Fruit fly (Drosophila melanogaster) whole organism, prepupa: ENCODE results near the gene CG2983.

Source experiments
- Blimp-1 ChIP-seq: fragments of 200-800 bp; sonication (Bioruptor generic); optimal IDR thresholded peaks from 3 replicates; lab custom pipeline; 2017; ENCODE audit warnings: missing biosample characterization, missing genetic modification characterization, mild to moderate bottlenecking, moderate library complexity, missing genetic modification reagents
- CG10631 ChIP-seq: fragments of 200-800 bp; sonication (Bioruptor generic); optimal IDR thresholded peaks from 2 replicates; lab custom pipeline; 2016; ENCODE audit warnings: missing biosample characterization, missing genetic modification characterization
- CG10669 ChIP-seq: fragments of 200-800 bp; sonication (Bioruptor generic); optimal IDR thresholded peaks from 3 replicates; lab custom pipeline; 2018; ENCODE audit warnings: missing biosample characterization, mild to moderate bottlenecking, missing genetic modification characterization, moderate library complexity
- CG11902 ChIP-seq: fragments of 200-800 bp; sonication (Bioruptor generic); optimal IDR thresholded peaks from 3 replicates; lab custom pipeline; 2016; ENCODE audit warnings: missing biosample characterization, missing genetic modification characterization
- CG15336 ChIP-seq: fragments of 200-800 bp; sonication (Bioruptor generic); IDR thresholded peaks from 2 replicates; pipeline ENCODE4 v1.3.6; 2022; ENCODE audit warnings: missing biosample characterization, missing genetic modification characterization
- CG16779 ChIP-seq: fragments of 200-800 bp; sonication (Bioruptor generic); optimal IDR thresholded peaks from 3 replicates; lab custom pipeline; 2017; ENCODE audit warnings: missing biosample characterization, mild to moderate bottlenecking, missing genetic modification characterization
- CG3032 ChIP-seq: fragments of 200-800 bp; optimal IDR thresholded peaks from 2 replicates; lab custom pipeline; 2019; ENCODE audit warnings: missing biosample characterization, mild to moderate bottlenecking, missing genetic modification characterization, moderate library complexity
- CG31627 ChIP-seq: fragments of 200-800 bp; sonication (Bioruptor generic); optimal IDR thresholded peaks from 3 replicates; lab custom pipeline; 2016; ENCODE audit warnings: missing biosample characterization, missing genetic modification characterization
- CG32006 ChIP-seq: fragments of 200-800 bp; sonication (Bioruptor generic); optimal IDR thresholded peaks from 3 replicates; lab custom pipeline; 2017; ENCODE audit warnings: missing biosample characterization, mild to moderate bottlenecking, missing genetic modification characterization
- CG34406 ChIP-seq: fragments of 200-800 bp; sonication (Bioruptor generic); optimal IDR thresholded peaks from 3 replicates; lab custom pipeline; 2016; ENCODE audit warnings: missing biosample characterization, missing genetic modification characterization
- CG3919 ChIP-seq: fragments of 200-800 bp; sonication (Bioruptor generic); optimal IDR thresholded peaks from 3 replicates; lab custom pipeline; 2016; ENCODE audit warnings: missing biosample characterization, missing genetic modification characterization
- CG4318 ChIP-seq: fragments of 200-800 bp; sonication (Bioruptor generic); optimal IDR thresholded peaks from 3 replicates; lab custom pipeline; 2017; ENCODE audit warnings: missing biosample characterization, mild to moderate bottlenecking, missing genetic modification characterization
- CG6276 ChIP-seq: fragments of 200-800 bp; sonication (Bioruptor generic); optimal IDR thresholded peaks from 2 replicates; lab custom pipeline; 2017; ENCODE audit warnings: missing biosample characterization, mild to moderate bottlenecking, missing genetic modification characterization
- CG6792 ChIP-seq: fragments of 200-800 bp; sonication (Bioruptor generic); optimal IDR thresholded peaks from 3 replicates; lab custom pipeline; 2016; ENCODE audit warnings: missing biosample characterization, missing genetic modification characterization
- CG6808 ChIP-seq: fragments of 200-800 bp; sonication (Bioruptor generic); optimal IDR thresholded peaks from 3 replicates; lab custom pipeline; 2017; ENCODE audit warnings: missing biosample characterization, missing genetic modification characterization, mild to moderate bottlenecking, moderate library complexity, missing genetic modification reagents
- CG6854 ChIP-seq: fragments of 200-800 bp; sonication (Bioruptor generic); optimal IDR thresholded peaks from 2 replicates; lab custom pipeline; 2017; ENCODE audit warnings: missing biosample characterization, mild to moderate bottlenecking, missing genetic modification characterization
- CG7368 ChIP-seq: fragments of 200-800 bp; sonication (Bioruptor generic); optimal IDR thresholded peaks from 3 replicates; lab custom pipeline; 2016; ENCODE audit warnings: missing biosample characterization, missing genetic modification characterization
- CG8119 ChIP-seq: fragments of 200-800 bp; sonication (Bioruptor generic); IDR thresholded peaks from 3 replicates; pipeline ENCODE4 v1.3.6; 2022; ENCODE audit warnings: missing biosample characterization, missing genetic modification characterization
- CG8632 ChIP-seq: fragments of 200-800 bp; sonication (Bioruptor generic); optimal IDR thresholded peaks from 3 replicates; lab custom pipeline; 2016; ENCODE audit warnings: missing biosample characterization, missing genetic modification characterization
- CG9139 ChIP-seq: fragments of 200-800 bp; sonication (Bioruptor generic); optimal IDR thresholded peaks from 3 replicates; lab custom pipeline; 2017; ENCODE audit warnings: missing biosample characterization, mild to moderate bottlenecking, missing genetic modification characterization
- Eip75B ChIP-seq: fragments of 200-800 bp; sonication (Bioruptor generic); optimal IDR thresholded peaks from 3 replicates; lab custom pipeline; 2016; ENCODE audit warnings: missing biosample characterization, missing genetic modification characterization
- Eip78C ChIP-seq: fragments of 200-800 bp; sonication (Bioruptor generic); peaks from one replicate; lab custom pipeline; 2016; ENCODE audit warnings: missing biosample characterization, missing genetic modification characterization
- Eip93F ChIP-seq: fragments of 200-800 bp; sonication (Bioruptor generic); optimal IDR thresholded peaks from 2 replicates; lab custom pipeline; 2016; ENCODE audit warnings: missing biosample characterization, mild to moderate bottlenecking, missing genetic modification characterization
- Ets96B ChIP-seq: fragments of 200-800 bp; optimal IDR thresholded peaks from 2 replicates; lab custom pipeline; 2019; ENCODE audit warnings: missing biosample characterization, mild to moderate bottlenecking, missing genetic modification characterization, moderate library complexity
- Gug ChIP-seq: fragments of 200-800 bp; sonication (Bioruptor generic); IDR thresholded peaks from 2 replicates; pipeline ENCODE4 v1.3.6; 2022; ENCODE audit warnings: missing biosample characterization, missing genetic modification characterization
- Hr38 ChIP-seq: sonication (Bioruptor generic); optimal IDR thresholded peaks from 2 replicates; lab custom pipeline; 2016; ENCODE audit warnings: missing biosample characterization, missing genetic modification characterization
- Hr39 ChIP-seq: fragments of 200-800 bp; sonication (Bioruptor generic); optimal IDR thresholded peaks from 2 replicates; lab custom pipeline; 2016; ENCODE audit warnings: missing biosample characterization, missing genetic modification characterization
- Hr4 ChIP-seq: fragments of 200-800 bp; sonication (Bioruptor generic); optimal IDR thresholded peaks from 3 replicates; lab custom pipeline; 2016; ENCODE audit warnings: missing biosample characterization, missing genetic modification characterization
- Lpt ChIP-seq: fragments of 200-800 bp; sonication (Bioruptor generic); optimal IDR thresholded peaks from 3 replicates; lab custom pipeline; 2016; ENCODE audit warnings: missing biosample characterization, missing genetic modification characterization
- Met ChIP-seq: fragments of 200-800 bp; sonication (Bioruptor generic); optimal IDR thresholded peaks from 3 replicates; lab custom pipeline; 2016; ENCODE audit warnings: missing biosample characterization, missing genetic modification characterization
- OdsH ChIP-seq: fragments of 200-800 bp; sonication (Bioruptor generic); optimal IDR thresholded peaks from 3 replicates; lab custom pipeline; 2016; ENCODE audit warnings: missing biosample characterization, missing genetic modification characterization
- Smox ChIP-seq: fragments of 200-800 bp; sonication (Bioruptor generic); optimal IDR thresholded peaks from 3 replicates; lab custom pipeline; 2016; ENCODE audit warnings: missing biosample characterization, missing genetic modification characterization
- Sox102F ChIP-seq: fragments of 200-800 bp; sonication (Bioruptor generic); optimal IDR thresholded peaks from 2 replicates; lab custom pipeline; 2016; ENCODE audit warnings: missing biosample characterization, mild to moderate bottlenecking, missing genetic modification characterization
- Sox15 ChIP-seq: fragments of 200-800 bp; sonication (Bioruptor generic); optimal IDR thresholded peaks from 3 replicates; lab custom pipeline; 2016; ENCODE audit warnings: missing biosample characterization, missing genetic modification characterization
- achi ChIP-seq: fragments of 200-800 bp; sonication (Bioruptor generic); optimal IDR thresholded peaks from 3 replicates; lab custom pipeline; 2016; ENCODE audit warnings: missing biosample characterization, missing genetic modification characterization
- acj6 ChIP-seq: fragments of 200-800 bp; sonication (Bioruptor generic); optimal IDR thresholded peaks from 3 replicates; lab custom pipeline; 2016; ENCODE audit warnings: missing biosample characterization, missing genetic modification characterization
- cyc ChIP-seq: fragments of 200-800 bp; sonication (Bioruptor generic); optimal IDR thresholded peaks from 3 replicates; lab custom pipeline; 2016; ENCODE audit warnings: missing biosample characterization, missing genetic modification characterization
- dac ChIP-seq: fragments of 200-800 bp; sonication (Bioruptor generic); optimal IDR thresholded peaks from 2 replicates; lab custom pipeline; 2017; ENCODE audit warnings: missing biosample characterization, mild to moderate bottlenecking, missing genetic modification characterization
- dsx ChIP-seq: fragments of 200-800 bp; optimal IDR thresholded peaks from 3 replicates; lab custom pipeline; 2019; ENCODE audit warnings: missing biosample characterization, mild to moderate bottlenecking, missing genetic modification characterization, moderate library complexity; ENCODE audit not compliant: poor library complexity, severe bottlenecking
- eg ChIP-seq: fragments of 200-800 bp; sonication (Bioruptor generic); IDR thresholded peaks from 3 replicates; pipeline ENCODE4 v1.3.6; 2022; ENCODE audit warnings: missing biosample characterization, missing genetic modification characterization
- esn ChIP-seq: fragments of 200-800 bp; sonication (Bioruptor generic); optimal IDR thresholded peaks from 2 replicates; lab custom pipeline; 2016; ENCODE audit warnings: missing biosample characterization, mild to moderate bottlenecking, missing genetic modification characterization, moderate library complexity
- fd59A ChIP-seq: fragments of 200-800 bp; sonication (Bioruptor generic); optimal IDR thresholded peaks from 2 replicates; lab custom pipeline; 2017; ENCODE audit warnings: missing biosample characterization, mild to moderate bottlenecking, missing genetic modification characterization, missing genetic modification reagents
- fkh ChIP-seq: fragments of 200-800 bp; sonication (Bioruptor generic); optimal IDR thresholded peaks from 3 replicates; lab custom pipeline; 2017; ENCODE audit warnings: missing biosample characterization, mild to moderate bottlenecking, missing genetic modification characterization, moderate library complexity
- lz ChIP-seq: fragments of 200-800 bp; sonication (Bioruptor generic); optimal IDR thresholded peaks from 3 replicates; lab custom pipeline; 2016; ENCODE audit warnings: missing biosample characterization, missing genetic modification characterization
- net ChIP-seq: fragments of 200-800 bp; sonication (Bioruptor generic); optimal IDR thresholded peaks from 3 replicates; lab custom pipeline; 2016; ENCODE audit warnings: missing biosample characterization, missing genetic modification characterization
- pdm3 ChIP-seq: fragments of 200-800 bp; sonication (Bioruptor generic); optimal IDR thresholded peaks from 3 replicates; lab custom pipeline; 2016; ENCODE audit warnings: missing biosample characterization, missing genetic modification characterization
- salr ChIP-seq, 2 experiments: fragments of 200-800 bp; sonication (Bioruptor generic); optimal IDR thresholded peaks; 3 replicates each; lab custom pipeline; 2016 to 2018; ENCODE audit warnings: missing biosample characterization in 2 of 2, missing genetic modification characterization in 2 of 2, mild to moderate bottlenecking in 1 of 2
- spab ChIP-seq: fragments of 200-800 bp; sonication (Bioruptor generic); optimal IDR thresholded peaks from 2 replicates; lab custom pipeline; 2017; ENCODE audit warnings: missing biosample characterization, mild to moderate bottlenecking, missing genetic modification characterization, missing genetic modification reagents
- ss ChIP-seq, 2 experiments: fragments of 200-800 bp; sonication (Bioruptor generic); optimal IDR thresholded peaks; 2 replicates in 1 of 2; 3 replicates in 1 of 2; lab custom pipeline; 2017 to 2018; ENCODE audit warnings: mild to moderate bottlenecking in 2 of 2, missing biosample characterization in 2 of 2, missing genetic modification characterization in 2 of 2, moderate library complexity in 1 of 2
- svp ChIP-seq: fragments of 200-800 bp; sonication (Bioruptor generic); peaks from one replicate; lab custom pipeline; 2016; ENCODE audit warnings: missing biosample characterization, missing genetic modification characterization
- vri ChIP-seq: fragments of 200-800 bp; sonication (Bioruptor generic); optimal IDR thresholded peaks from 3 replicates; lab custom pipeline; 2016; ENCODE audit warnings: missing biosample characterization, mild to moderate bottlenecking, missing genetic modification characterization

Gene CG2983

dm6 chr2L:2885503-2886225 lies 38.2 kb downstream of the CG2983 start, which contains the start of the genes NTPase and lilli:
Gene NTPase (minus strand): TSS chr2L:2885850.
Gene lilli (plus strand): TSS chr2L:2885929.
- peak; percentile 70 for TF ChIP-seq esn (GFP tag; lab: Kevin White, UChicago)
- peak; percentile 72 for TF ChIP-seq CG31627 (GFP tag; lab: Kevin White, UChicago)
- TF ChIP-seq CG6808 (GFP tag; lab: Kevin White, UChicago), result peak; percentile 1
- peak; percentile 63 for TF ChIP-seq Smox (GFP tag; lab: Kevin White, UChicago)
- peak; percentile 56 for TF ChIP-seq OdsH (GFP tag; lab: Kevin White, UChicago)
- TF ChIP-seq CG8119, result no peak
- peak; percentile 48 for TF ChIP-seq Hr4
- peak; percentile 73 for TF ChIP-seq CG10631 (GFP tag; lab: Kevin White, UChicago)
- peak; percentile 19 for TF ChIP-seq dsx (GFP tag; lab: Kevin White, UChicago)
- TF ChIP-seq achi (GFP tag; lab: Kevin White, UChicago), result peak; percentile 46
- no peak for TF ChIP-seq CG6276 (GFP tag; lab: Kevin White, UChicago)
- peak; percentile 41 for TF ChIP-seq CG34406
- TF ChIP-seq Hr39 (GFP tag; lab: Kevin White, UChicago), result peak; percentile 67
- peak; percentile 61 for TF ChIP-seq cyc (GFP tag; lab: Kevin White, UChicago)
- TF ChIP-seq Eip75B, result peak; percentile 32
- no peak for TF ChIP-seq Eip93F (GFP tag; lab: Kevin White, UChicago)
- TF ChIP-seq CG3919 (GFP tag; lab: Kevin White, UChicago), result peak; percentile 69
- TF ChIP-seq CG3032 (tag; lab: Kevin White, UChicago), result no peak
- no peak for TF ChIP-seq Blimp-1
- peak; percentile 85 for TF ChIP-seq Eip78C (GFP tag; lab: Kevin White, UChicago)
- peak; percentile 42 for TF ChIP-seq Met
- no peak for TF ChIP-seq Ets96B (tag; lab: Kevin White, UChicago)
- no peak for TF ChIP-seq CG6854 (GFP tag; lab: Kevin White, UChicago)
- TF ChIP-seq ss (GFP tag; optimal IDR thresholded peaks at IDR 0.05; lab: Kevin White, UChicago), result peak in 1 of 2 experiments; percentile 16
- peak; percentile 57 for TF ChIP-seq fkh (GFP tag; lab: Kevin White, UChicago)
- TF ChIP-seq CG15336 (GFP tag; lab: Robert Waterston, UW), result 0 out of 2 replicates have a peak, but pooled peaks have one; percentile 9
- no peak for TF ChIP-seq dac
- no peak for TF ChIP-seq Hr38 (GFP tag; lab: Kevin White, UChicago)
- TF ChIP-seq svp, result peak; percentile 35
- TF ChIP-seq CG11902 (GFP tag; lab: Kevin White, UChicago), result peak; percentile 20
- no peak for TF ChIP-seq fd59A (GFP tag; lab: Kevin White, UChicago)
- TF ChIP-seq CG10669 (GFP tag; lab: Kevin White, UChicago), result no peak
- TF ChIP-seq vri (GFP tag; lab: Kevin White, UChicago), result peak; percentile 8
- TF ChIP-seq Sox102F (GFP tag; lab: Kevin White, UChicago), result peak; percentile 68
- TF ChIP-seq salr (GFP tag; optimal IDR thresholded peaks at IDR 0.05; lab: Kevin White, UChicago), result peak in 1 of 2 experiments; percentile 64
- peak; percentile 56 for TF ChIP-seq CG7368 (GFP tag; lab: Kevin White, UChicago)
- peak; percentile 57 for TF ChIP-seq pdm3 (GFP tag; lab: Kevin White, UChicago)
- no peak for TF ChIP-seq CG9139 (GFP tag; lab: Kevin White, UChicago)
- no peak for TF ChIP-seq net (GFP tag; lab: Kevin White, UChicago)
- TF ChIP-seq Lpt, result no peak
- peak; percentile 34 for TF ChIP-seq Sox15 (GFP tag; lab: Kevin White, UChicago)
- TF ChIP-seq CG32006 (GFP tag; lab: Kevin White, UChicago), result no peak
- peak; percentile 3 for TF ChIP-seq CG8632 (GFP tag; lab: Kevin White, UChicago)
- TF ChIP-seq CG4318 (GFP tag; lab: Kevin White, UChicago), result no peak
- peak; percentile 67 for TF ChIP-seq lz (GFP tag; lab: Kevin White, UChicago)
- TF ChIP-seq CG6792 (GFP tag; lab: Kevin White, UChicago), result peak; percentile 35
- TF ChIP-seq spab (GFP tag; lab: Kevin White, UChicago), result no peak
- peak; percentile 59 for TF ChIP-seq eg (GFP tag; lab: Robert Waterston, UW)
- TF ChIP-seq Gug (GFP tag; lab: Robert Waterston, UW), result no peak
- TF ChIP-seq CG16779, result peak; percentile 19
- TF ChIP-seq acj6 (GFP tag; lab: Kevin White, UChicago), result peak; percentile 62
